Fruit fly (Drosophila melanogaster) whole organism, embryonic: ENCODE results near the gene SerRS.
A peak's percentile ranks its signal among the peaks of the same experiment; 100 is the strongest.

Experiments used
- Bgb ChIP-seq: fragments of 200-800 bp; sonication (Bioruptor generic); IDR thresholded peaks from 2 replicates; pipeline ENCODE4 v1.3.6; 2022; ENCODE audit warnings: missing biosample characterization, missing genetic modification characterization; ENCODE audit not compliant: partially characterized antibody
- CG1024 ChIP-seq: fragments of 200-800 bp; sonication (Bioruptor generic); IDR thresholded peaks from 2 replicates; pipeline ENCODE4 v1.3.6; 2022; ENCODE audit warnings: missing biosample characterization, missing genetic modification characterization
- CG11560 ChIP-seq: fragments of 200-800 bp; sonication (Bioruptor generic); IDR thresholded peaks from 3 replicates; pipeline ENCODE4 v1.3.6; 2022; ENCODE audit warnings: missing biosample characterization, missing genetic modification characterization
- CG12155 ChIP-seq: fragments of 200-800 bp; sonication (Bioruptor generic); optimal IDR thresholded peaks from 3 replicates; lab custom pipeline; 2016; ENCODE audit warnings: missing biosample characterization, missing genetic modification characterization
- CG13775 ChIP-seq: fragments of 200-800 bp; sonication (Bioruptor generic); optimal IDR thresholded peaks from 3 replicates; lab custom pipeline; 2017; ENCODE audit warnings: missing biosample characterization, mild to moderate bottlenecking, missing genetic modification characterization
- CG17359 ChIP-seq: fragments of 200-800 bp; sonication (Bioruptor generic); optimal IDR thresholded peaks from 3 replicates; lab custom pipeline; 2018; ENCODE audit warnings: missing biosample characterization, mild to moderate bottlenecking, missing genetic modification characterization, moderate library complexity
- CG18011 ChIP-seq: fragments of 200-800 bp; sonication (Bioruptor generic); optimal IDR thresholded peaks from 2 replicates; lab custom pipeline; 2017; ENCODE audit warnings: missing biosample characterization, missing genetic modification characterization, mild to moderate bottlenecking, moderate library complexity, missing genotype
- CG2199 ChIP-seq: fragments of 200-800 bp; sonication (Bioruptor generic); IDR thresholded peaks from 3 replicates; pipeline ENCODE4 v1.3.6; 2022; ENCODE audit warnings: missing biosample characterization, missing genetic modification characterization
- CG34376 ChIP-seq: fragments of 200-800 bp; sonication (Bioruptor generic); optimal IDR thresholded peaks from 2 replicates; lab custom pipeline; 2018; ENCODE audit warnings: missing biosample characterization, mild to moderate bottlenecking, missing genetic modification characterization
- CG42726 ChIP-seq: fragments of 200-800 bp; sonication (Bioruptor generic); IDR thresholded peaks from 2 replicates; pipeline ENCODE4 v1.3.6; 2022; ENCODE audit warnings: missing biosample characterization, missing genetic modification characterization; ENCODE audit not compliant: partially characterized antibody
- CG4360 ChIP-seq: fragments of 200-800 bp; sonication (Bioruptor generic); IDR thresholded peaks from 2 replicates; pipeline ENCODE4 v1.3.6; 2022; ENCODE audit warnings: missing biosample characterization, missing genetic modification characterization
- CG6683 ChIP-seq: fragments of 200-800 bp; sonication (Bioruptor generic); optimal IDR thresholded peaks from 2 replicates; lab custom pipeline; 2017; ENCODE audit warnings: missing biosample characterization, mild to moderate bottlenecking, missing genetic modification characterization, missing genetic modification reagents
- CG7786 ChIP-seq: fragments of 200-800 bp; sonication (Bioruptor generic); optimal IDR thresholded peaks from 2 replicates; lab custom pipeline; 2016; ENCODE audit warnings: missing biosample characterization, missing genetic modification characterization
- CG8281 ChIP-seq: fragments of 200-800 bp; sonication (Bioruptor generic); optimal IDR thresholded peaks from 2 replicates; lab custom pipeline; 2018; ENCODE audit warnings: missing biosample characterization, mild to moderate bottlenecking, missing genetic modification characterization, moderate library complexity
- CG8478 ChIP-seq: fragments of >200 bp; optimal IDR thresholded peaks from 2 replicates; lab custom pipeline; 2018
- CG8944 ChIP-seq: fragments of 200-800 bp; sonication (Bioruptor generic); optimal IDR thresholded peaks from 3 replicates; lab custom pipeline; 2016; ENCODE audit warnings: missing biosample characterization, missing genetic modification characterization
- CG9817 ChIP-seq: fragments of 200-800 bp; sonication (Bioruptor generic); optimal IDR thresholded peaks from 2 replicates; lab custom pipeline; 2018; ENCODE audit warnings: missing biosample characterization, mild to moderate bottlenecking, missing genetic modification characterization, moderate library complexity
- Dfd ChIP-seq, 2 experiments: fragments of >200 bp; optimal IDR thresholded peaks; 2 replicates each; lab custom pipeline; 2017; ENCODE audit warnings: missing biosample characterization in 2 of 2, missing genetic modification characterization in 2 of 2
- Fer3 ChIP-seq: fragments of 200-800 bp; sonication (Bioruptor generic); optimal IDR thresholded peaks from 2 replicates; lab custom pipeline; 2018; ENCODE audit warnings: missing biosample characterization, mild to moderate bottlenecking, missing genetic modification characterization, moderate library complexity
- HHEX ChIP-seq: fragments of 200-800 bp; sonication (Bioruptor generic); optimal IDR thresholded peaks from 3 replicates; lab custom pipeline; 2017; ENCODE audit warnings: missing biosample characterization, mild to moderate bottlenecking, missing genetic modification characterization, missing genetic modification reagents
- HmgZ ChIP-seq: fragments of 200-800 bp; sonication (Bioruptor generic); optimal IDR thresholded peaks from 2 replicates; lab custom pipeline; 2018; ENCODE audit warnings: missing biosample characterization, mild to moderate bottlenecking, missing genetic modification characterization
- Kr ChIP-seq: fragments of 200-800 bp; sonication (Bioruptor generic); optimal IDR thresholded peaks from 2 replicates; lab custom pipeline; 2017; ENCODE audit warnings: missing biosample characterization, mild to moderate bottlenecking, missing genetic modification characterization
- Mad ChIP-seq: fragments of 200-800 bp; sonication (Bioruptor generic); optimal IDR thresholded peaks from 2 replicates; lab custom pipeline; 2016; ENCODE audit warnings: missing biosample characterization, missing genetic modification characterization
- PHDP ChIP-seq: fragments of 200-800 bp; sonication (Bioruptor generic); optimal IDR thresholded peaks from 3 replicates; lab custom pipeline; 2018; ENCODE audit warnings: missing biosample characterization, mild to moderate bottlenecking, missing genetic modification characterization, moderate library complexity
- Rfx ChIP-seq: fragments of 200-800 bp; sonication (Bioruptor generic); IDR thresholded peaks from 2 replicates; pipeline ENCODE4 v1.3.6; 2022; ENCODE audit warnings: missing biosample characterization, missing genetic modification characterization
- Sox100B ChIP-seq: fragments of 200-800 bp; sonication (Bioruptor generic); optimal IDR thresholded peaks from 3 replicates; lab custom pipeline; 2018; ENCODE audit warnings: missing biosample characterization, mild to moderate bottlenecking, missing genetic modification characterization
- Sox102F ChIP-seq: fragments of 200-800 bp; sonication (Bioruptor generic); optimal IDR thresholded peaks from 2 replicates; lab custom pipeline; 2018; ENCODE audit warnings: missing biosample characterization, mild to moderate bottlenecking, missing genetic modification characterization, moderate library complexity
- TFAM ChIP-seq: fragments of 200-800 bp; sonication (Bioruptor generic); optimal IDR thresholded peaks from 2 replicates; lab custom pipeline; 2017; ENCODE audit warnings: missing biosample characterization, missing genetic modification characterization, inconsistent platforms
- al ChIP-seq: fragments of 200-800 bp; sonication (Bioruptor generic); IDR thresholded peaks from 2 replicates; pipeline ENCODE4 v1.3.6; 2022; ENCODE audit warnings: missing biosample characterization, missing genetic modification characterization
- amos ChIP-seq: fragments of 200-800 bp; sonication (Bioruptor generic); IDR thresholded peaks from 2 replicates; pipeline ENCODE4 v1.3.6; 2022; ENCODE audit warnings: missing biosample characterization, missing genetic modification characterization; ENCODE audit not compliant: partially characterized antibody
- ap ChIP-seq: fragments of 200-800 bp; sonication (Bioruptor generic); IDR thresholded peaks from 2 replicates; pipeline ENCODE4 v1.3.6; 2022; ENCODE audit warnings: missing biosample characterization, missing genetic modification characterization
- ara ChIP-seq: fragments of 200-800 bp; sonication (Bioruptor generic); IDR thresholded peaks from 2 replicates; pipeline ENCODE4 v1.3.6; 2022; ENCODE audit warnings: missing biosample characterization, missing genetic modification characterization
- disco-r ChIP-seq: fragments of 200-800 bp; sonication (Bioruptor generic); optimal IDR thresholded peaks from 2 replicates; lab custom pipeline; 2016; ENCODE audit warnings: missing biosample characterization, missing genetic modification characterization
- ems ChIP-seq: fragments of 200-800 bp; sonication (Bioruptor generic); optimal IDR thresholded peaks from 3 replicates; lab custom pipeline; 2016; ENCODE audit warnings: missing biosample characterization, missing genetic modification characterization
- fru ChIP-seq: fragments of >200 bp; optimal IDR thresholded peaks from 2 replicates; lab custom pipeline; 2017
- gt ChIP-seq: fragments of 200-800 bp; sonication (Bioruptor generic); IDR thresholded peaks from 2 replicates; pipeline ENCODE4 v1.3.6; 2022; ENCODE audit warnings: missing biosample characterization, missing genetic modification characterization
- ham ChIP-seq: fragments of 200-800 bp; sonication (Bioruptor generic); IDR thresholded peaks from 2 replicates; pipeline ENCODE4 v1.3.6; 2022; ENCODE audit warnings: missing biosample characterization, missing genetic modification characterization
- lola ChIP-seq, 3 experiments: fragments of >200 bp in 2 of 3; fragments of 200-800 bp in 1 of 3; sonication (Bioruptor generic) in 1 of 3; optimal IDR thresholded peaks; 2 replicates each; lab custom pipeline; 2017 to 2019; ENCODE audit warnings: missing biosample characterization in 3 of 3, missing genetic modification characterization in 3 of 3, mild to moderate bottlenecking in 1 of 3, moderate library complexity in 1 of 3
- pita ChIP-seq: fragments of 200-800 bp; sonication (Bioruptor generic); optimal IDR thresholded peaks from 2 replicates; lab custom pipeline; 2017; ENCODE audit warnings: missing biosample characterization, mild to moderate bottlenecking, missing genetic modification characterization
- pzg ChIP-seq: fragments of 200-800 bp; sonication (Bioruptor generic); optimal IDR thresholded peaks from 3 replicates; lab custom pipeline; 2018; ENCODE audit warnings: missing biosample characterization, mild to moderate bottlenecking, missing genetic modification characterization, moderate library complexity
- salm ChIP-seq: fragments of 200-800 bp; sonication (Bioruptor generic); optimal IDR thresholded peaks from 2 replicates; lab custom pipeline; 2018; ENCODE audit warnings: missing biosample characterization, mild to moderate bottlenecking, missing genetic modification characterization
- scrt ChIP-seq: fragments of 200-800 bp; sonication (Bioruptor generic); optimal IDR thresholded peaks from 2 replicates; lab custom pipeline; 2018; ENCODE audit warnings: missing biosample characterization, mild to moderate bottlenecking, missing genetic modification characterization, moderate library complexity
- seq ChIP-seq: fragments of 200-800 bp; sonication (Bioruptor generic); IDR thresholded peaks from 2 replicates; pipeline ENCODE4 v1.3.6; 2022; ENCODE audit warnings: missing biosample characterization, missing genetic modification characterization
- sna ChIP-seq: fragments of 200-800 bp; sonication (Bioruptor generic); IDR thresholded peaks from 2 replicates; pipeline ENCODE4 v1.3.6; 2022; ENCODE audit warnings: missing biosample characterization, missing genetic modification characterization; ENCODE audit not compliant: partially characterized antibody
- sob ChIP-seq: fragments of 200-800 bp; sonication (Bioruptor generic); IDR thresholded peaks from 2 replicates; pipeline ENCODE4 v1.3.6; 2022; ENCODE audit warnings: missing biosample characterization, missing genetic modification characterization
- sr ChIP-seq: fragments of 200-800 bp; sonication (Bioruptor generic); IDR thresholded peaks from 3 replicates; pipeline ENCODE4 v1.3.6; 2022; ENCODE audit warnings: missing biosample characterization, missing genetic modification characterization
- stwl ChIP-seq: fragments of 200-800 bp; sonication (Bioruptor generic); optimal IDR thresholded peaks from 3 replicates; lab custom pipeline; 2018; ENCODE audit warnings: missing biosample characterization, mild to moderate bottlenecking, missing genetic modification characterization, moderate library complexity
- tin ChIP-seq: fragments of 200-800 bp; sonication (Bioruptor generic); optimal IDR thresholded peaks from 3 replicates; lab custom pipeline; 2016; ENCODE audit warnings: missing biosample characterization, missing genetic modification characterization
- trh ChIP-seq: fragments of 200-800 bp; sonication (Bioruptor generic); optimal IDR thresholded peaks from 2 replicates; lab custom pipeline; 2016; ENCODE audit warnings: missing biosample characterization, missing genetic modification characterization
- vvl ChIP-seq: fragments of 200-800 bp; sonication (Bioruptor generic); IDR thresholded peaks from 2 replicates; pipeline ENCODE4 v1.3.6; 2022; ENCODE audit warnings: missing biosample characterization, missing genetic modification characterization

Gene SerRS

DNA sequence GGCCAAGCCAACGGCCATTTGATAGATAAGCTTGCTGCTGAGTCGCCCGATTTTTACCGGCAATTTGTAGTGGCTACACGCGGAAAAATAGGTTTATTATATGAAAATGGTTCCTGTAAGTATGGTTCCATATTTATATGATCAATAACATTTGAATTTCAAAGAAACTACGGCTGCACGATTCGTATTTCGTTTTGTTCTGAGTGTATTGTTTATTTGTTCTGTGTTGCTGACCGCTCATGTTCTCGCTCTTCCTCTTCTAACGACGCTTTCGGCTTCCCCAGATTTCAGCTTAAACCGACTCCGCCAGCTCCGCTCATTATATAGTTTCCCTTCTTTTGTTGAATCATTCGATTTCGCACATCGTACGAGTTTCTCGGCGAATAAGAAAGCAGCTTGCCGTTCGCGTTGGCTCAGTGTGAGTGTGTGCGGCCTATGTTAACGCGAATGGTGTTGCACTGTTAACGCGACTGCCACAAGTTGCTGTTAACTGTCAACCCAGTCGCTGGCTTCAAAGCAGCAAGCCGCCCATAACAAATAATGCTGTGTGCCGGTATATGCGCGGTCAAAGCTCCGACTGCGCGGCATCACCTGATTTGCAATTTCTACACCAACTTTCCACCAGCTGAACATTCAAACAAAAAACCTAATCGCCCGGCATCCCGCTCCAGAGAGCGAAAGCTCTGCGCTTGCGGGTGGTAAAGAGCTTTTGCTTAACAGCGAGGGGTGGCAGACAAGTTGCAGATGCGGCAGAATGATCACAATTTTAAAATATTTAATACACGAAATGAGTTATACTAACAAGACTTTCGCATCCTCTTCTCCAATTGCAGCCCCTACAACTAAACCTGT is 21.8 kb upstream of the SerRS start (continued):
- TF ChIP-seq Kr, result no peak
- TF ChIP-seq CG34376 (GFP tag; lab: Kevin White, UChicago), result no peak
- TF ChIP-seq CG4360 (GFP tag; lab: Robert Waterston, UW), result no peak
- TF ChIP-seq vvl (GFP tag; lab: Robert Waterston, UW), result peak; percentile 34; the same call in 1 of the 2 replicates
- no peak for TF ChIP-seq HHEX (GFP tag; lab: Kevin White, UChicago)
- TF ChIP-seq CG2199, result no peak
- TF ChIP-seq CG42726 (GFP tag; lab: Robert Waterston, UW), result no peak
- 0 out of 2 replicates have a peak, but pooled peaks have one; percentile 9 for TF ChIP-seq ara (GFP tag; lab: Robert Waterston, UW)
- no peak for TF ChIP-seq ap (GFP tag; lab: Robert Waterston, UW)
- TF ChIP-seq tin (GFP tag; lab: Kevin White, UChicago), result no peak
- TF ChIP-seq Fer3, result peak; percentile 30
- TF ChIP-seq CG12155 (GFP tag; lab: Kevin White, UChicago), result no peak
- no peak for TF ChIP-seq amos (GFP tag; lab: Robert Waterston, UW)
- no peak for TF ChIP-seq gt
- TF ChIP-seq HmgZ (tag; lab: Kevin White, UChicago), result peak; percentile 14
- TF ChIP-seq sr, result no peak
- TF ChIP-seq TFAM, result no peak
- TF ChIP-seq lola (GFP tag; optimal IDR thresholded peaks at IDR 0.05; lab: Kevin White, UChicago), result no peak
- no peak for TF ChIP-seq Mad (GFP tag; lab: Kevin White, UChicago)
- no peak for TF ChIP-seq stwl (tag; lab: Kevin White, UChicago)
- peak; percentile 8 for TF ChIP-seq CG8944 (GFP tag; lab: Kevin White, UChicago)
- TF ChIP-seq disco-r (GFP tag; lab: Kevin White, UChicago), result no peak
- TF ChIP-seq al (GFP tag; lab: Robert Waterston, UW), result peak; percentile 58
- TF ChIP-seq pzg (GFP tag; lab: Kevin White, UChicago), result no peak
- no peak for TF ChIP-seq CG18011 (GFP tag; lab: Kevin White, UChicago)
- TF ChIP-seq CG1024 (GFP tag; lab: Robert Waterston, UW), result no peak
- TF ChIP-seq sna, result no peak
- peak; percentile 29 for TF ChIP-seq CG9817 (tag; lab: Kevin White, UChicago)
- TF ChIP-seq fru (lab: Kevin White, UChicago), result no peak
- TF ChIP-seq CG17359, result no peak
- TF ChIP-seq Bgb (GFP tag; lab: Robert Waterston, UW), result no peak
- no peak for TF ChIP-seq scrt (GFP tag; lab: Kevin White, UChicago)
- no peak for TF ChIP-seq PHDP
- TF ChIP-seq Sox102F (GFP tag; lab: Kevin White, UChicago), result no peak
- TF ChIP-seq Sox100B (GFP tag; lab: Kevin White, UChicago), result no peak
- peak; percentile 43; the same call in 1 of the 2 replicates for TF ChIP-seq sob (GFP tag; lab: Robert Waterston, UW)
- no peak for TF ChIP-seq CG8281 (tag; lab: Kevin White, UChicago)
- TF ChIP-seq seq, result no peak
- no peak for TF ChIP-seq Dfd (GFP tag; optimal IDR thresholded peaks at IDR 0.05; lab: Kevin White, UChicago)
- TF ChIP-seq CG8478 (lab: Kevin White, UChicago), result no peak
- TF ChIP-seq ham (GFP tag; lab: Robert Waterston, UW), result no peak
- no peak for TF ChIP-seq trh (GFP tag; lab: Kevin White, UChicago)
- TF ChIP-seq Rfx (GFP tag; lab: Robert Waterston, UW), result peak; percentile 80
- TF ChIP-seq CG6683 (GFP tag; lab: Kevin White, UChicago), result no peak
- no peak for TF ChIP-seq ems (GFP tag; lab: Kevin White, UChicago)
- TF ChIP-seq pita, result no peak
- no peak for TF ChIP-seq CG11560 (tag; lab: Robert Waterston, UW)
- TF ChIP-seq CG7786 (GFP tag; lab: Kevin White, UChicago), result peak; percentile 58
- no peak for TF ChIP-seq salm (tag; lab: Kevin White, UChicago)
- TF ChIP-seq CG13775 (GFP tag; lab: Kevin White, UChicago), result peak; percentile 28
